Fruit fly (Drosophila melanogaster) whole organism, embryonic: Measurements from ENCODE around the gene eEF1alpha2.

Experiments
- Aef1 ChIP-seq: fragments of 200-800 bp; sonication (Bioruptor generic); IDR thresholded peaks from 3 replicates; pipeline ENCODE4 v1.3.6; 2022; ENCODE audit warnings: missing biosample characterization, missing genetic modification characterization
- Awh ChIP-seq: fragments of 200-800 bp; sonication (Bioruptor generic); IDR thresholded peaks from 2 replicates; pipeline ENCODE4, ENCODE4 v1.3.6; 2022; ENCODE audit warnings: missing biosample characterization, missing genetic modification characterization
- Bdp1 ChIP-seq: fragments of 200-800 bp; sonication (Bioruptor generic); optimal IDR thresholded peaks from 3 replicates; lab custom pipeline; 2016; ENCODE audit warnings: missing biosample characterization, missing genetic modification characterization
- CG10979 ChIP-seq: fragments of 200-800 bp; sonication (Bioruptor generic); optimal IDR thresholded peaks from 2 replicates; lab custom pipeline; 2018; ENCODE audit warnings: missing biosample characterization, mild to moderate bottlenecking, missing genetic modification characterization, moderate library complexity
- CG11723 ChIP-seq: fragments of 200-800 bp; sonication (Bioruptor generic); optimal IDR thresholded peaks from 2 replicates; lab custom pipeline; 2017; ENCODE audit warnings: missing biosample characterization, mild to moderate bottlenecking, missing genetic modification characterization
- CG12299 ChIP-seq: fragments of 200-800 bp; sonication (Bioruptor generic); optimal IDR thresholded peaks from 2 replicates; lab custom pipeline; 2018; ENCODE audit warnings: missing biosample characterization, mild to moderate bottlenecking, missing genetic modification characterization
- CG15696 ChIP-seq: fragments of 200-800 bp; sonication (Bioruptor generic); optimal IDR thresholded peaks from 2 replicates; lab custom pipeline; 2019; ENCODE audit warnings: missing biosample characterization, mild to moderate bottlenecking, missing genetic modification characterization, moderate library complexity
- CG17385 ChIP-seq: fragments of 200-800 bp; sonication (Bioruptor generic); optimal IDR thresholded peaks from 3 replicates; lab custom pipeline; 2018; ENCODE audit warnings: missing biosample characterization, mild to moderate bottlenecking, missing genetic modification characterization
- CG18262 ChIP-seq: fragments of 200-800 bp; optimal IDR thresholded peaks from 3 replicates; lab custom pipeline; 2019; ENCODE audit warnings: missing biosample characterization, mild to moderate bottlenecking, missing genetic modification characterization, moderate library complexity
- CG18476 ChIP-seq: fragments of 200-800 bp; sonication (Bioruptor generic); optimal IDR thresholded peaks from 2 replicates; lab custom pipeline; 2016; ENCODE audit warnings: missing biosample characterization, mild to moderate bottlenecking, missing genetic modification characterization
- CG18619 ChIP-seq: fragments of 200-800 bp; sonication (Bioruptor generic); optimal IDR thresholded peaks from 3 replicates; lab custom pipeline; 2017; ENCODE audit warnings: missing biosample characterization, mild to moderate bottlenecking, missing genetic modification characterization
- CG31365 ChIP-seq: fragments of 200-800 bp; sonication (Bioruptor generic); optimal IDR thresholded peaks from 2 replicates; lab custom pipeline; 2018; ENCODE audit warnings: missing biosample characterization, mild to moderate bottlenecking, missing genetic modification characterization
- CG31388 ChIP-seq: fragments of 200-800 bp; sonication (Bioruptor generic); optimal IDR thresholded peaks from 2 replicates; lab custom pipeline; 2016; ENCODE audit warnings: missing biosample characterization, missing genetic modification characterization
- CG32532 ChIP-seq: fragments of 200-800 bp; sonication (Bioruptor generic); IDR thresholded peaks from 2 replicates; pipeline ENCODE4 v1.3.6; 2022; ENCODE audit warnings: missing biosample characterization, missing genetic modification characterization
- CG34376 ChIP-seq: fragments of 200-800 bp; sonication (Bioruptor generic); optimal IDR thresholded peaks from 2 replicates; lab custom pipeline; 2018; ENCODE audit warnings: missing biosample characterization, mild to moderate bottlenecking, missing genetic modification characterization
- CG6654 ChIP-seq: fragments of 200-800 bp; sonication (Bioruptor generic); optimal IDR thresholded peaks from 2 replicates; lab custom pipeline; 2017; ENCODE audit warnings: missing biosample characterization, mild to moderate bottlenecking, missing genetic modification characterization
- CG6765 ChIP-seq: fragments of 200-800 bp; sonication (Bioruptor generic); optimal IDR thresholded peaks from 3 replicates; lab custom pipeline; 2017; ENCODE audit warnings: missing biosample characterization, mild to moderate bottlenecking, missing genetic modification characterization
- CG8089 ChIP-seq: fragments of 200-800 bp; sonication (Bioruptor generic); optimal IDR thresholded peaks from 3 replicates; lab custom pipeline; 2016; ENCODE audit warnings: missing biosample characterization, missing genetic modification characterization
- CG8281 ChIP-seq: fragments of 200-800 bp; sonication (Bioruptor generic); optimal IDR thresholded peaks from 2 replicates; lab custom pipeline; 2018; ENCODE audit warnings: missing biosample characterization, mild to moderate bottlenecking, missing genetic modification characterization, moderate library complexity
- CG9817 ChIP-seq: fragments of 200-800 bp; sonication (Bioruptor generic); optimal IDR thresholded peaks from 2 replicates; lab custom pipeline; 2018; ENCODE audit warnings: missing biosample characterization, mild to moderate bottlenecking, missing genetic modification characterization, moderate library complexity
- Dad ChIP-seq: fragments of 200-800 bp; sonication (Bioruptor generic); optimal IDR thresholded peaks from 3 replicates; lab custom pipeline; 2016; ENCODE audit warnings: missing biosample characterization, missing genetic modification characterization
- Doc3 ChIP-seq: fragments of 200-800 bp; sonication (Bioruptor generic); IDR thresholded peaks from 3 replicates; pipeline ENCODE4 v1.3.6; 2022; ENCODE audit warnings: missing biosample characterization, missing genetic modification characterization; ENCODE audit not compliant: partially characterized antibody
- Ets97D ChIP-seq: fragments of 200-800 bp; sonication (Bioruptor generic); optimal IDR thresholded peaks from 3 replicates; lab custom pipeline; 2016; ENCODE audit warnings: missing biosample characterization, missing genetic modification characterization
- Fer2 ChIP-seq: fragments of 200-800 bp; sonication (Bioruptor generic); optimal IDR thresholded peaks from 2 replicates; lab custom pipeline; 2018; ENCODE audit warnings: missing biosample characterization, mild to moderate bottlenecking, missing genetic modification characterization, moderate library complexity
- Hmr ChIP-seq: fragments of 200-800 bp; sonication (Bioruptor generic); optimal IDR thresholded peaks from 3 replicates; lab custom pipeline; 2017; ENCODE audit warnings: mild to moderate bottlenecking, missing biosample characterization, missing genetic modification reagents, missing genetic modification characterization
- Mrtf ChIP-seq: fragments of 200-800 bp; sonication (Bioruptor generic); IDR thresholded peaks from 3 replicates; pipeline ENCODE4 v1.3.6; 2022; ENCODE audit warnings: missing biosample characterization, missing genetic modification characterization
- Nf-YB ChIP-seq: fragments of 200-800 bp; sonication (Bioruptor generic); optimal IDR thresholded peaks from 3 replicates; lab custom pipeline; 2019; ENCODE audit warnings: missing biosample characterization, mild to moderate bottlenecking, missing genetic modification characterization, moderate library complexity
- amos ChIP-seq: fragments of 200-800 bp; sonication (Bioruptor generic); IDR thresholded peaks from 2 replicates; pipeline ENCODE4 v1.3.6; 2022; ENCODE audit warnings: missing biosample characterization, missing genetic modification characterization; ENCODE audit not compliant: partially characterized antibody
- bowl ChIP-seq: fragments of 200-800 bp; sonication (Bioruptor generic); IDR thresholded peaks from 2 replicates; pipeline ENCODE4 v1.3.6; 2022; ENCODE audit warnings: missing biosample characterization, missing genetic modification characterization
- btn ChIP-seq: fragments of 200-800 bp; sonication (Bioruptor generic); optimal IDR thresholded peaks from 2 replicates; lab custom pipeline; 2016; ENCODE audit warnings: missing biosample characterization, missing genetic modification characterization
- ci ChIP-seq: fragments of 200-800 bp; sonication (Bioruptor generic); IDR thresholded peaks from 3 replicates; pipeline ENCODE4 v1.3.6; 2022; ENCODE audit warnings: missing biosample characterization, missing genetic modification characterization
- crp ChIP-seq, 2 experiments: fragments of 200-800 bp; sonication (Bioruptor generic); optimal IDR thresholded peaks; 2 replicates in 1 of 2; 3 replicates in 1 of 2; lab custom pipeline; 2017; ENCODE audit warnings: missing biosample characterization in 2 of 2, missing genetic modification characterization in 2 of 2, mild to moderate bottlenecking in 1 of 2, moderate library complexity in 1 of 2
- eve ChIP-seq, 2 experiments: fragments of >200 bp; optimal IDR thresholded peaks; 2 replicates each; lab custom pipeline; 2017; ENCODE audit warnings: missing biosample characterization in 2 of 2, missing genetic modification characterization in 2 of 2
- grau ChIP-seq: fragments of 200-800 bp; optimal IDR thresholded peaks from 3 replicates; lab custom pipeline; 2019; ENCODE audit warnings: missing biosample characterization, mild to moderate bottlenecking, missing genetic modification characterization, moderate library complexity
- jigr1 ChIP-seq: fragments of 200-800 bp; sonication (Bioruptor generic); IDR thresholded peaks from 3 replicates; pipeline ENCODE4 v1.3.6; 2022; ENCODE audit warnings: missing biosample characterization, missing genetic modification characterization
- knrl ChIP-seq: fragments of 200-800 bp; sonication (Bioruptor generic); IDR thresholded peaks from 3 replicates; pipeline ENCODE4 v1.3.6; 2022; ENCODE audit warnings: missing biosample characterization, missing genetic modification characterization; ENCODE audit not compliant: partially characterized antibody
- phol ChIP-seq: fragments of 200-800 bp; sonication (Bioruptor generic); optimal IDR thresholded peaks from 3 replicates; lab custom pipeline; 2018; ENCODE audit warnings: missing biosample characterization, mild to moderate bottlenecking, missing genetic modification characterization, moderate library complexity
- pros ChIP-seq: fragments of 200-800 bp; sonication (Bioruptor generic); optimal IDR thresholded peaks from 3 replicates; lab custom pipeline; 2019; ENCODE audit warnings: missing biosample characterization, mild to moderate bottlenecking, missing genetic modification characterization, moderate library complexity
- pum ChIP-seq: fragments of 200-800 bp; sonication (Bioruptor generic); optimal IDR thresholded peaks from 2 replicates; lab custom pipeline; 2016; ENCODE audit warnings: missing biosample characterization, missing genetic modification characterization
- run ChIP-seq: fragments of 200-800 bp; sonication (Bioruptor generic); optimal IDR thresholded peaks from 3 replicates; lab custom pipeline; 2018; ENCODE audit warnings: missing biosample characterization, mild to moderate bottlenecking, missing genetic modification characterization
- sens ChIP-seq: fragments of 200-800 bp; sonication (Bioruptor generic); peaks from one replicate; lab custom pipeline; 2016; ENCODE audit warnings: missing biosample characterization, missing genetic modification characterization
- seq ChIP-seq: fragments of 200-800 bp; sonication (Bioruptor generic); IDR thresholded peaks from 2 replicates; pipeline ENCODE4 v1.3.6; 2022; ENCODE audit warnings: missing biosample characterization, missing genetic modification characterization
- so ChIP-seq: fragments of 200-800 bp; sonication (Bioruptor generic); IDR thresholded peaks from 3 replicates; pipeline ENCODE4 v1.3.6; 2022; ENCODE audit warnings: missing biosample characterization, missing genetic modification characterization
- sob ChIP-seq: fragments of 200-800 bp; sonication (Bioruptor generic); IDR thresholded peaks from 2 replicates; pipeline ENCODE4 v1.3.6; 2022; ENCODE audit warnings: missing biosample characterization, missing genetic modification characterization
- tna ChIP-seq: fragments of 200-800 bp; sonication (Bioruptor generic); IDR thresholded peaks from 2 replicates; pipeline ENCODE4 v1.3.6; 2022; ENCODE audit warnings: missing biosample characterization, missing genetic modification characterization; ENCODE audit not compliant: partially characterized antibody
- trem ChIP-seq: fragments of 200-800 bp; optimal IDR thresholded peaks from 3 replicates; lab custom pipeline; 2019; ENCODE audit warnings: missing biosample characterization, mild to moderate bottlenecking, missing genetic modification characterization, moderate library complexity

Gene eEF1alpha2

DNA sequence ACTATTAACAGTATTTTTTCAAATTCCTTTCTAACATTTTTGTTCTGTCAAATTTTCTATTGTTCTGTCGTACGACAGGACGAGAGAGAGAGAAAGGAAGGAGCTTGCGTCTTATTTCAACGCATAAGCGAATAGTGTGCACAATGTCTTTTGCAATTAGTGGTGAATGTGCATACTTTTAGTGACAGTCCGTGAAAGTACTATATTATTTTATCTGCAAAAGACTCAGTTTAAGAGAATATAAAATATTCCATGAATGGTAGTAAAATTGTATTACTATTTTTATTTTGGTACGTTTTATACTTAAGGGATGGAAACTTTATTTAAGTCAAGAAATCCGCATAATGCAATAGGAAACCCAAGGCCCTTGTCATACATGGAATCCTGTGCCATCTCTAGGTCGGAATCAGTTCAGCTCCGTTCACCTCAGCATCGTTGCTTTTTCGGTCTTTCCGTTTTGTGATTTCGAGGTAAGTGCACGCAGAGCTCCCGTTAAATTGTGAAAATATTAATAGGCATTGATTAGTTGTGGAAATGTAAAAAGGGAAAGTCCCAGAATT is at the start of gene eEF1alpha2 (continued):
- TF ChIP-seq grau (tag; lab: Kevin White, UChicago) (no peak), crp (GFP tag; optimal IDR thresholded peaks at IDR 0.05; lab: Kevin White, UChicago) (no peak), pum (no peak), Dad (no peak), amos (GFP tag; lab: Robert Waterston, UW) (0 out of 2 replicates have a peak, but pooled peaks have one; percentile 17), tna (GFP tag; lab: Robert Waterston, UW) (no peak), sob (GFP tag; lab: Robert Waterston, UW) (no peak), CG15696 (no peak), so (GFP tag; lab: Robert Waterston, UW) (no peak), Aef1 (GFP tag; lab: Robert Waterston, UW) (no peak), CG18619 (GFP tag; lab: Kevin White, UChicago) (no peak), sens (GFP tag; lab: Kevin White, UChicago) (peak; percentile 49), CG6765 (GFP tag; lab: Kevin White, UChicago) (no peak)

- TF ChIP-seq Awh (GFP tag; lab: Robert Waterston, UW): peak; percentile 60; the same call in 1 of the 2 replicates
- peak; percentile 57; the same call in 1 of the 3 replicates for TF ChIP-seq ci
- no peak for TF ChIP-seq Fer2 (tag; lab: Kevin White, UChicago)
- peak; percentile 10 for TF ChIP-seq CG17385 (GFP tag; lab: Kevin White, UChicago)
- peak; percentile 49 for TF ChIP-seq CG34376
- peak; percentile 4 for TF ChIP-seq CG10979 (tag; lab: Kevin White, UChicago)
- peak; percentile 66 for TF ChIP-seq pros (GFP tag; lab: Kevin White, UChicago)
- TF ChIP-seq phol (tag; lab: Kevin White, UChicago): peak; percentile 45
- no peak for TF ChIP-seq CG18476
- no peak for TF ChIP-seq Ets97D
- no peak for TF ChIP-seq btn (GFP tag; lab: Kevin White, UChicago)
- no peak for TF ChIP-seq Hmr
- TF ChIP-seq CG9817 (tag; lab: Kevin White, UChicago): no peak
- no peak for TF ChIP-seq eve (GFP tag; optimal IDR thresholded peaks at IDR 0.05; lab: Kevin White, UChicago)
- TF ChIP-seq CG6654 (GFP tag; lab: Kevin White, UChicago): no peak
- no peak for TF ChIP-seq CG32532 (GFP tag; lab: Robert Waterston, UW)
- peak; percentile 5 for TF ChIP-seq CG8089
- no peak for TF ChIP-seq CG11723 (GFP tag; lab: Kevin White, UChicago)
- TF ChIP-seq Bdp1 (GFP tag; lab: Kevin White, UChicago): no peak
- TF ChIP-seq Mrtf (GFP tag; lab: Robert Waterston, UW): no peak
- no peak for TF ChIP-seq CG12299
- no peak for TF ChIP-seq Doc3
- no peak for TF ChIP-seq jigr1 (GFP tag; lab: Robert Waterston, UW)
- no peak for TF ChIP-seq knrl (GFP tag; lab: Robert Waterston, UW)
- TF ChIP-seq CG8281 (tag; lab: Kevin White, UChicago): no peak
- no peak for TF ChIP-seq seq (GFP tag; lab: Robert Waterston, UW)
- TF ChIP-seq Nf-YB: peak; percentile 13
- TF ChIP-seq CG31388 (GFP tag; lab: Kevin White, UChicago): no peak
- no peak for TF ChIP-seq CG31365
- TF ChIP-seq run (tag; lab: Kevin White, UChicago): no peak
- TF ChIP-seq bowl (GFP tag; lab: Robert Waterston, UW): no peak
- peak; percentile 30 for TF ChIP-seq CG18262 (tag; lab: Kevin White, UChicago)
- TF ChIP-seq trem (tag; lab: Kevin White, UChicago): no peak
These were observed 49.3 kb upstream of the eEF1alpha2 start for dm6 chr3R:31688671-31689642.
